Worm (Caenorhabditis elegans) whole organism, young adult: ENCODE measurements around the gene F23D12.1.

Source experiments
- C06A6.2 ChIP-seq: fragments of 200-800 bp; sonication (Bioruptor generic); conservative IDR thresholded peaks from 2 replicates; pipeline ENCODE4 v1.3.6; 2022; ENCODE audit warnings: missing genetic modification characterization, missing compliant biosample characterization
- C17E4.6 ChIP-seq: fragments of 200-800 bp; sonication (Bioruptor generic); IDR thresholded peaks from 2 replicates; pipeline ENCODE4 v1.3.6; 2022; ENCODE audit warnings: missing genetic modification reagents, missing genetic modification characterization, missing compliant biosample characterization
- D2030.7 ChIP-seq: fragments of 200-800 bp; sonication (Bioruptor generic); IDR thresholded peaks from 2 replicates; pipeline ENCODE4 v1.3.6; 2022; ENCODE audit warnings: missing genetic modification reagents, missing genetic modification characterization, missing compliant biosample characterization
- F23B12.7 ChIP-seq: sonication (generic microtip); optimal IDR thresholded peaks from 2 replicates; lab custom pipeline; 2017; ENCODE audit warnings: missing genetic modification characterization, mild to moderate bottlenecking, missing compliant biosample characterization, antibody characterized with exemption, moderate library complexity; ENCODE audit not compliant: insufficient read depth
- F37B4.10 ChIP-seq: fragments of 200-800 bp; sonication (Bioruptor generic); IDR thresholded peaks from 2 replicates; pipeline ENCODE4 v1.3.6; 2022; ENCODE audit warnings: missing genetic modification characterization, missing compliant biosample characterization
- K11D2.4 ChIP-seq: fragments of 200-800 bp; sonication (Bioruptor generic); IDR thresholded peaks from 2 replicates; pipeline ENCODE4 v1.3.6; 2022; ENCODE audit warnings: missing genetic modification reagents, missing genetic modification characterization, missing compliant biosample characterization
- K12H6.12 ChIP-seq: fragments of 200-800 bp; sonication (Bioruptor generic); optimal IDR thresholded peaks from 2 replicates; lab custom pipeline; 2018; ENCODE audit warnings: mild to moderate bottlenecking, missing genetic modification characterization, missing compliant biosample characterization
- Y67H2A.10 ChIP-seq: fragments of 200-800 bp; sonication (Bioruptor generic); conservative IDR thresholded peaks from 2 replicates; pipeline ENCODE4 v1.3.6; 2022; ENCODE audit warnings: missing genetic modification reagents, missing genetic modification characterization, missing compliant biosample characterization
- Y95B8A.8 ChIP-seq: fragments of 200-800 bp; sonication (Bioruptor generic); IDR thresholded peaks from 2 replicates; pipeline ENCODE4 v1.3.6; 2022; ENCODE audit warnings: missing genetic modification reagents, missing genetic modification characterization, missing compliant biosample characterization
- aptf-2 ChIP-seq: fragments of 200-800 bp; sonication (Bioruptor generic); conservative IDR thresholded peaks from 2 replicates; pipeline ENCODE4 v1.3.6; 2022; ENCODE audit warnings: missing genetic modification reagents, missing genetic modification characterization, missing compliant biosample characterization
- atf-7 ChIP-seq: sonication (generic microtip); optimal IDR thresholded peaks from 2 replicates; lab custom pipeline; 2017; ENCODE audit warnings: mild to moderate bottlenecking, missing genetic modification characterization, missing compliant biosample characterization
- athp-1 ChIP-seq: sonication (generic microtip); optimal IDR thresholded peaks from 2 replicates; lab custom pipeline; 2017; ENCODE audit warnings: mild to moderate bottlenecking, missing genetic modification characterization, missing compliant biosample characterization
- bed-1 ChIP-seq: fragments of 200-800 bp; sonication (Bioruptor generic); IDR thresholded peaks from 2 replicates; pipeline ENCODE4 v1.3.6; 2022; ENCODE audit warnings: missing genetic modification reagents, missing genetic modification characterization, missing compliant biosample characterization
- cebp-2 ChIP-seq: fragments of 200-800 bp; sonication (Bioruptor generic); IDR thresholded peaks from 2 replicates; pipeline ENCODE4 v1.3.6; 2022; ENCODE audit warnings: missing genetic modification characterization, missing compliant biosample characterization
- ceh-40 ChIP-seq: fragments of 200-800 bp; sonication (Bioruptor generic); IDR thresholded peaks from 2 replicates; pipeline ENCODE4 v1.3.6; 2022; ENCODE audit warnings: missing genetic modification characterization, missing compliant biosample characterization
- die-1 ChIP-seq: sonication (generic microtip); optimal IDR thresholded peaks from 2 replicates; lab custom pipeline; 2016; ENCODE audit warnings: missing genotype, mild to moderate bottlenecking, missing genetic modification characterization, missing compliant biosample characterization
- dpl-1 ChIP-seq: fragments of 150-350 bp; optimal IDR thresholded peaks from 2 replicates; lab custom pipeline; 2014; ENCODE audit warnings: missing biosample characterization, missing genetic modification reagents, missing genetic modification characterization
- efl-1 ChIP-seq: fragments of 150-350 bp; optimal IDR thresholded peaks from 2 replicates; lab custom pipeline; 2014; ENCODE audit warnings: missing biosample characterization, missing genetic modification reagents, missing genetic modification characterization
- him-1 ChIP-seq: sonication (generic microtip); optimal IDR thresholded peaks from 2 replicates; lab custom pipeline; 2016; ENCODE audit warnings: missing genotype, missing genetic modification reagents, missing genetic modification characterization, missing compliant biosample characterization
- hlh-12 ChIP-seq: sonication (generic microtip); optimal IDR thresholded peaks from 2 replicates; lab custom pipeline; 2016; ENCODE audit warnings: missing genetic modification characterization, missing compliant biosample characterization
- hmg-1.2 ChIP-seq: fragments of 200-800 bp; sonication (Bioruptor generic); IDR thresholded peaks from 2 replicates; pipeline ENCODE4 v1.3.6; 2022; ENCODE audit warnings: missing genetic modification reagents, missing genetic modification characterization, missing compliant biosample characterization
- hrde-1 ChIP-seq: sonication (generic microtip); optimal IDR thresholded peaks from 2 replicates; lab custom pipeline; 2016; ENCODE audit warnings: missing genetic modification characterization, mild to moderate bottlenecking, missing compliant biosample characterization, moderate library complexity, missing genotype, missing genetic modification reagents, borderline replicate concordance
- lin-26 ChIP-seq: fragments of 200-800 bp; sonication (Bioruptor generic); IDR thresholded peaks from 2 replicates; pipeline ENCODE4 v1.3.6; 2022; ENCODE audit warnings: missing genetic modification reagents, missing genetic modification characterization, missing compliant biosample characterization
- lin-40 ChIP-seq: sonication (generic microtip); optimal IDR thresholded peaks from 2 replicates; lab custom pipeline; 2016; ENCODE audit warnings: missing genetic modification characterization, mild to moderate bottlenecking, missing compliant biosample characterization, missing genotype, missing genetic modification reagents
- lir-1 ChIP-seq: fragments of 200-800 bp; sonication (Bioruptor generic); conservative IDR thresholded peaks from 2 replicates; pipeline ENCODE4 v1.3.6; 2022; ENCODE audit warnings: missing genetic modification reagents, missing genetic modification characterization, missing compliant biosample characterization
- lsl-1 ChIP-seq: fragments of 200-800 bp; sonication (Bioruptor generic); optimal IDR thresholded peaks from 2 replicates; lab custom pipeline; 2018; ENCODE audit warnings: mild to moderate bottlenecking, missing genetic modification characterization, moderate library complexity, missing compliant biosample characterization
- madf-10 ChIP-seq: sonication (generic microtip); optimal IDR thresholded peaks from 2 replicates; lab custom pipeline; 2016; ENCODE audit warnings: mild to moderate bottlenecking, missing genetic modification characterization, missing compliant biosample characterization
- madf-6 ChIP-seq: fragments of 200-800 bp; sonication (Bioruptor generic); IDR thresholded peaks from 2 replicates; pipeline ENCODE4 v1.3.6; 2022; ENCODE audit warnings: missing genetic modification reagents, missing genetic modification characterization, missing compliant biosample characterization
- madf-8 ChIP-seq: fragments of 200-800 bp; sonication (Bioruptor generic); conservative IDR thresholded peaks from 2 replicates; pipeline ENCODE4 v1.3.6; 2022; ENCODE audit warnings: missing genetic modification reagents, missing genetic modification characterization, missing compliant biosample characterization
- mel-28 ChIP-seq: sonication (generic microtip); optimal IDR thresholded peaks from 2 replicates; lab custom pipeline; 2016; ENCODE audit warnings: borderline replicate concordance, mild to moderate bottlenecking, missing genetic modification characterization, missing compliant biosample characterization
- nfya-1 ChIP-seq: sonication (generic microtip); optimal IDR thresholded peaks from 2 replicates; lab custom pipeline; 2017; ENCODE audit warnings: antibody characterized with exemption, missing compliant biosample characterization, missing genetic modification characterization, borderline replicate concordance; ENCODE audit not compliant: insufficient read depth
- nhr-179 ChIP-seq: sonication (generic microtip); optimal IDR thresholded peaks from 2 replicates; lab custom pipeline; 2016; ENCODE audit warnings: mild to moderate bottlenecking, missing genetic modification characterization, missing compliant biosample characterization
- nhr-80 ChIP-seq: sonication (generic microtip); optimal IDR thresholded peaks from 2 replicates; lab custom pipeline; 2016; ENCODE audit warnings: missing genetic modification characterization, missing compliant biosample characterization
- nhr-90 ChIP-seq: sonication (generic microtip); optimal IDR thresholded peaks from 2 replicates; lab custom pipeline; 2016; ENCODE audit warnings: missing genotype, mild to moderate bottlenecking, missing genetic modification characterization, missing compliant biosample characterization
- pbrm-1 ChIP-seq: fragments of 200-800 bp; sonication (Bioruptor generic); IDR thresholded peaks from 2 replicates; pipeline ENCODE4 v1.3.6; 2022; ENCODE audit warnings: missing genetic modification reagents, missing genetic modification characterization, missing compliant biosample characterization
- pha-4 ChIP-seq: fragments of 150-350 bp; sonication (generic microtip); optimal IDR thresholded peaks from 2 replicates; lab custom pipeline; 2014; ENCODE audit warnings: missing biosample characterization, missing genetic modification reagents, missing genetic modification characterization
- rec-8 ChIP-seq, 2 experiments: sonication (generic microtip); optimal IDR thresholded peaks; 2 replicates each; lab custom pipeline; 2016; ENCODE audit warnings: mild to moderate bottlenecking in 2 of 2, missing genetic modification characterization in 2 of 2, missing genetic modification reagents in 2 of 2, missing genotype in 2 of 2, missing biosample characterization in 1 of 2, missing compliant biosample characterization in 1 of 2, moderate library complexity in 1 of 2
- repo-1 ChIP-seq: sonication (generic microtip); optimal IDR thresholded peaks from 2 replicates; lab custom pipeline; 2017; ENCODE audit warnings: mild to moderate bottlenecking, missing genetic modification characterization, missing compliant biosample characterization
- snpc-1.3 ChIP-seq: sonication (generic microtip); optimal IDR thresholded peaks from 2 replicates; lab custom pipeline; 2017; ENCODE audit warnings: missing genetic modification characterization, mild to moderate bottlenecking, missing compliant biosample characterization, antibody characterized with exemption, moderate library complexity, missing genotype, missing genetic modification reagents; ENCODE audit not compliant: insufficient read depth
- somi-1 ChIP-seq: fragments of 200-800 bp; sonication (Bioruptor generic); optimal IDR thresholded peaks from 2 replicates; lab custom pipeline; 2018; ENCODE audit warnings: mild to moderate bottlenecking, missing genetic modification characterization, missing compliant biosample characterization
- tbx-9 ChIP-seq: sonication (generic microtip); optimal IDR thresholded peaks from 2 replicates; lab custom pipeline; 2016; ENCODE audit warnings: borderline replicate concordance, missing genetic modification characterization, inconsistent platforms, missing compliant biosample characterization
- tlf-1 ChIP-seq: fragments of 200-800 bp; sonication (Bioruptor generic); optimal IDR thresholded peaks from 2 replicates; lab custom pipeline; 2018; ENCODE audit warnings: mild to moderate bottlenecking, missing genetic modification characterization, missing compliant biosample characterization
- unc-130 ChIP-seq: sonication (generic microtip); optimal IDR thresholded peaks from 2 replicates; lab custom pipeline; 2016; ENCODE audit warnings: missing genetic modification reagents, missing genetic modification characterization, missing compliant biosample characterization
- unc-62 ChIP-seq: fragments of 150-350 bp; optimal IDR thresholded peaks from 2 replicates; lab custom pipeline; 2014; ENCODE audit warnings: missing biosample characterization, missing genetic modification reagents, missing genetic modification characterization
- zfh-2 ChIP-seq: fragments of 200-800 bp; sonication (Bioruptor generic); conservative IDR thresholded peaks from 2 replicates; pipeline ENCODE4 v1.3.6; 2022; ENCODE audit warnings: missing genetic modification reagents, missing genetic modification characterization, missing compliant biosample characterization
- ztf-25 ChIP-seq: fragments of 200-800 bp; sonication (Bioruptor generic); IDR thresholded peaks from 2 replicates; pipeline ENCODE4 v1.3.6; 2022; ENCODE audit warnings: missing genetic modification reagents, missing genetic modification characterization, missing compliant biosample characterization
- ztf-26 ChIP-seq: sonication (generic microtip); optimal IDR thresholded peaks from 2 replicates; lab custom pipeline; 2017; ENCODE audit warnings: missing genetic modification characterization, missing compliant biosample characterization
- ztf-28 ChIP-seq: fragments of 200-800 bp; sonication (Bioruptor generic); IDR thresholded peaks from 2 replicates; pipeline ENCODE4 v1.3.6; 2022; ENCODE audit warnings: missing genetic modification reagents, missing genetic modification characterization, missing compliant biosample characterization

Gene F23D12.1

ce11 chrX:14476625-14477257 lies 48.8 kb upstream of the F23D12.1 start (continued):
- TF ChIP-seq dpl-1 (GFP tag; lab: Kevin White, UChicago), result no peak
- no peak for TF ChIP-seq die-1 (tag; lab: Kevin White, UChicago)
- TF ChIP-seq tlf-1, result no peak
- peak; percentile 79 for TF ChIP-seq ceh-40
- no peak for TF ChIP-seq madf-8 (GFP tag; lab: Robert Waterston, UW)
- TF ChIP-seq ztf-28 (GFP tag; lab: Robert Waterston, UW), result no peak
- TF ChIP-seq Y67H2A.10 (GFP tag; lab: Robert Waterston, UW), result no peak
- TF ChIP-seq hlh-12 (tag; lab: Kevin White, UChicago), result no peak
- no peak for TF ChIP-seq tbx-9
- TF ChIP-seq D2030.7, result no peak
- no peak for TF ChIP-seq madf-10 (tag; lab: Kevin White, UChicago)
- TF ChIP-seq him-1 (tag; lab: Kevin White, UChicago), result no peak
- TF ChIP-seq lsl-1 (GFP tag; lab: Kevin White, UChicago), result no peak
- no peak for TF ChIP-seq somi-1 (GFP tag; lab: Kevin White, UChicago)
- TF ChIP-seq zfh-2 (GFP tag; lab: Robert Waterston, UW), result no peak
- peak; percentile 81 for TF ChIP-seq lin-40 (tag; lab: Kevin White, UChicago)
- TF ChIP-seq efl-1, result no peak
- no peak for TF ChIP-seq F37B4.10 (GFP tag; lab: Robert Waterston, UW)
- TF ChIP-seq nhr-80, result peak; percentile 14
- TF ChIP-seq atf-7, result peak; percentile 51
- TF ChIP-seq unc-62 (GFP tag; lab: Kevin White, UChicago), result no peak
- TF ChIP-seq aptf-2 (GFP tag; lab: Robert Waterston, UW), result no peak
- TF ChIP-seq bed-1 (GFP tag; lab: Robert Waterston, UW), result no peak
- TF ChIP-seq madf-6, result no peak
- peak; percentile 49 for TF ChIP-seq ztf-26
- no peak for TF ChIP-seq unc-130 (GFP tag; lab: Kevin White, UChicago)
- TF ChIP-seq repo-1, result peak; percentile 83
- TF ChIP-seq mel-28 (tag; lab: Kevin White, UChicago), result no peak
- peak; percentile 6 for TF ChIP-seq pha-4 (tag; lab: Kevin White, UChicago)
- peak; percentile 63 for TF ChIP-seq lin-26
- TF ChIP-seq lir-1 (GFP tag; lab: Robert Waterston, UW), result no peak
- TF ChIP-seq pbrm-1 (GFP tag; lab: Robert Waterston, UW), result peak; percentile 73
- TF ChIP-seq rec-8 (tag; optimal IDR thresholded peaks at IDR 0.05; lab: Kevin White, UChicago), result peak in 1 of 2 experiments; percentile 22
- TF ChIP-seq K12H6.12 (tag; lab: Kevin White, UChicago), result no peak
- TF ChIP-seq snpc-1.3 (tag; lab: Kevin White, UChicago), result peak; percentile 6
- no peak for TF ChIP-seq nhr-179 (tag; lab: Kevin White, UChicago)
- TF ChIP-seq hmg-1.2 (GFP tag; lab: Robert Waterston, UW), result peak; percentile 59
- no peak for TF ChIP-seq nfya-1 (tag; lab: Kevin White, UChicago)
- peak; percentile 69; the same call in 1 of the 2 replicates for TF ChIP-seq cebp-2
- TF ChIP-seq ztf-25, result no peak
- peak; percentile 27 for TF ChIP-seq athp-1 (tag; lab: Kevin White, UChicago)
- no peak for TF ChIP-seq hrde-1 (tag; lab: Kevin White, UChicago)
- no peak for TF ChIP-seq Y95B8A.8
- TF ChIP-seq C17E4.6 (GFP tag; lab: Robert Waterston, UW), result no peak
- peak; percentile 53; the same call in 1 of the 2 replicates for TF ChIP-seq K11D2.4 (GFP tag; lab: Robert Waterston, UW)
- peak; percentile 64 for TF ChIP-seq nhr-90 (tag; lab: Kevin White, UChicago)
- TF ChIP-seq F23B12.7 (tag; lab: Kevin White, UChicago), result no peak
- 0 out of 2 replicates have a peak, but pooled peaks have one; percentile 10 for TF ChIP-seq C06A6.2
